Worm (Caenorhabditis elegans) whole organism, L4/young adult: Measurements from ENCODE around the gene tth-1.

Experiments
- W03F9.2 ChIP-seq: fragments of 150-350 bp; optimal IDR thresholded peaks from 2 replicates; lab custom pipeline; 2014; ENCODE audit warnings: missing biosample characterization, missing genetic modification characterization
- dao-5 ChIP-seq: sonication (generic microtip); optimal IDR thresholded peaks from 2 replicates; lab custom pipeline; 2016; ENCODE audit warnings: missing genotype, missing genetic modification characterization, moderate library complexity, missing compliant biosample characterization
- him-1 ChIP-seq: sonication (generic microtip); optimal IDR thresholded peaks from 2 replicates; lab custom pipeline; 2016; ENCODE audit warnings: missing genotype, missing genetic modification reagents, missing genetic modification characterization, missing compliant biosample characterization

- TF ChIP-seq W03F9.2 (tag; lab: Kevin White, UChicago): no peak
- no peak for TF ChIP-seq him-1 (tag; lab: Kevin White, UChicago)
- TF ChIP-seq dao-5 (tag; lab: Kevin White, UChicago): no peak
These were observed 36.3 kb upstream of the tth-1 start for ce11 chrX:8459789-8460188.
